Worm (Caenorhabditis elegans): ENCODE results near the gene M02A10.1.

DNA sequence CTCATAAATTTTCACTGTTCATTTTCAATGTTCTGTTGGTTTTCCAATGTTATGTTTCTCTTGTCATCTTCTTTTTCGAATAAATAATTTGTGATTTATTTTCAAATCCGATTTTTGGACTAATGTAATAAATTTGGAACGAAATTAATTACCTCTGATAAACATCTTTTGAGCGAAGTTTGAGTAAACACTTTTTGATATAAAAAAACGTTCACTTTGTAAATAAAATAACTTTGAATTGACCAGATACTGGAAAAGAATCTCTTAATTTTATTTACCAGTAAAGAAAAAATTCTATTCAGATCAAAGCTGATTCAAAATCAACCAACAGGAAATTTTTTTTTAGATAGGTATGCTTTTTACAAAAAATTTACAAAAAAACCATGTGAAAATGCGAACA, 34.8 kb upstream of the M02A10.1 start, which contains the start of gene lgc-32:
- TF ChIP-seq W03F9.2 (tag; optimal IDR thresholded peaks at IDR 0.05), result no peak
- TF ChIP-seq him-1 (tag; optimal IDR thresholded peaks at IDR 0.05), result no peak

Measured in whole organism, L4/young adult.